Worm (Caenorhabditis elegans): ENCODE data around the gene grl-9.

The grl-9 gene

DNA sequence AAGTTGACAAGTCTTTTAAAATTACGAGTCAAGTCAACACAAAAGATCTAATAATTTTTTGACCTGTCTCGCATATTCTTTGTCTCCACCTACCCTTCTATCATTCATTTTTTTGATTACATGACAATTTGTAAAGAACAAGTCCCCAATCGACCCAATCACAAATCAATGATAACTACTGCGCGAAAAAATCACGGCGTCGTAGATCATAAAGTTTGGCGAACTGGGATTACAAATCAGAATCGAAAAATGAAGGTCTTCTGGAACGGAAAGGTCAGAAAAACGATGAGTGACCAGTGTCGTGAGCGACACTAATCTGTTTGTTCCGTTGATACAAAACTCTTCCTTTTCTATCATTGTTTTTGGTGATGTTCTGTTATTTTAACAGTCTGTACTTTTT lies 41.4 kb downstream of the grl-9 start:
- TF ChIP-seq nhr-25 (tag; optimal IDR thresholded peaks at IDR 0.05) = peak; percentile 62
- TF ChIP-seq egl-5 (tag; optimal IDR thresholded peaks at IDR 0.05) = no peak

DNA sequence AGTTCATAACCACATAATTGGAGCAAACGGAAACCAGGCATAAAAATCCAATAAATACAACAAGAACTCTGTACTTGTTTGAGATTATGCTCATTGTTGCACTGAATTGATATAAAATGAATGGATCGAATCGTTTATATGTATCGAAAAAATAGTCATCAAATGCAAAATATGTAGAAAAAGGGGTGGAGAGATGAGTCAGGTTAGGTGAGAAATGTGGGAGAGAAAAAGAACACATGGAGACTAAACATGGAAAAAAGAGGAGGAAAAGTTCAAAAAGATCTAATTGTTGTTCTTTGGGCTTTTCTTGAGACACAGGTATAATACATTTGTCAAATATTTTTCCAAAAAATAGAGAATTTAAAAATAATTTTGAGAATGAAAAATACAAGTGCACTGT lies 43.1 kb downstream of the grl-9 start, which contains the start of gene K11G9.5:
Gene K11G9.5 (minus strand): TSS at position 101 of the 400 bp plus-strand sequence.
- no peak for TF ChIP-seq fkh-10 (GFP tag; optimal IDR thresholded peaks at IDR 0.05)

DNA sequence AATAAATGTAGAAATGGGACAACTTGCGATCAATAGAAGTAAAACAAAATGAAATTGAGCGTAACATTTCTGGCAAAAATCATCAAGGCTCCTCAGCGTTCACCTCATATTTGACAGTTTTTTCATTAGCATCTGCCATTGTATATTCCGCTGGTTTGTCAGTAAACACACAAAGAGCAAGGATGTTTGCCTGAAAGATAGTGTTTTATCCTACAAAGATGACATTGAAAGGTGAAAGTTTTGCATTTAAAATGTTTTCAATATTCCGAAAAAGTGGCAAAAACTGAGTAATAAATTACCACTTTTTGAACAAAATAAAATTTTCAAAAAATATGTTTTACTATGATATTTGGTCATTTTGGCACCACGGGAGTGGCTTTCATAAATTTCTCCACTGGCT lies 45.5 kb downstream of the grl-9 start:
- TF ChIP-seq nhr-237 (tag; optimal IDR thresholded peaks at IDR 0.05) (no peak), ama-1 (optimal IDR thresholded peaks at IDR 0.05) (no peak), egl-27 (tag; optimal IDR thresholded peaks at IDR 0.05) (no peak), nhr-67 (tag; optimal IDR thresholded peaks at IDR 0.05) (no peak), fkh-10 (GFP tag; optimal IDR thresholded peaks at IDR 0.05) (no peak), sea-2 (GFP tag; optimal IDR thresholded peaks at IDR 0.05) (no peak), ceh-9 (tag; optimal IDR thresholded peaks at IDR 0.05) (no peak), ceh-82 (tag; optimal IDR thresholded peaks at IDR 0.05) (no peak), R02D3.7 (tag; optimal IDR thresholded peaks at IDR 0.05) (no peak), jun-1 (tag; optimal IDR thresholded peaks at IDR 0.05) (no peak), nhr-25 (tag; optimal IDR thresholded peaks at IDR 0.05) (no peak), ceh-28 (tag; optimal IDR thresholded peaks at IDR 0.05) (no peak), nhr-76 (tag; optimal IDR thresholded peaks at IDR 0.05) (no peak)

DNA sequence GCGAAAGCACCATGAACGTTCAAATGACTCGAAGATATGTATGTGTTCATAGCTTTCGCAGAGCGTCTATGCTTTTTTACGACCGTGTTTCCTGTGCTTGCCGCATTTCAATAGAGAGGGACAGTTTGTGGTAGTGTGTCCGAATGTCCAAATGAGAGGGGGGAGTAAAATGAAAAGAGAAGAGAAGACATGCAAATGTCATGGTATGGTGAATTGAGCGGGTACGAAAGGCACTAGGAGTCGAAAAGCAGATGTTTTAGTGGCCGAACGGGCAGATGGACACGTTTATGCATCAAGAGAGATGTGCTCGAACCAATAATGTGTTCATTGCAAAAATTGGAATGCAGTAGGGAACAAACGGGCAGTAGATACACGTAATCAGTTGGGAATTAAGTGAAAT lies 46.0 kb downstream of the grl-9 start:
- TF ChIP-seq hmg-11 (tag; optimal IDR thresholded peaks at IDR 0.05) (no peak), elt-2 (tag; optimal IDR thresholded peaks at IDR 0.05) (no peak), zag-1 (tag; optimal IDR thresholded peaks at IDR 0.05) (no peak), egl-27 (tag; optimal IDR thresholded peaks at IDR 0.05) (no peak), nhr-67 (tag; optimal IDR thresholded peaks at IDR 0.05) (no peak), nhr-12 (tag; optimal IDR thresholded peaks at IDR 0.05) (no peak), fkh-10 (GFP tag; optimal IDR thresholded peaks at IDR 0.05) (no peak), lin-39 (tag; optimal IDR thresholded peaks at IDR 0.05) (no peak), nhr-237 (tag; optimal IDR thresholded peaks at IDR 0.05) (no peak), nhr-25 (tag; optimal IDR thresholded peaks at IDR 0.05) (no peak), elt-3 (tag; optimal IDR thresholded peaks at IDR 0.05) (no peak), snpc-4 (tag; optimal IDR thresholded peaks at IDR 0.05) (no peak)

DNA sequence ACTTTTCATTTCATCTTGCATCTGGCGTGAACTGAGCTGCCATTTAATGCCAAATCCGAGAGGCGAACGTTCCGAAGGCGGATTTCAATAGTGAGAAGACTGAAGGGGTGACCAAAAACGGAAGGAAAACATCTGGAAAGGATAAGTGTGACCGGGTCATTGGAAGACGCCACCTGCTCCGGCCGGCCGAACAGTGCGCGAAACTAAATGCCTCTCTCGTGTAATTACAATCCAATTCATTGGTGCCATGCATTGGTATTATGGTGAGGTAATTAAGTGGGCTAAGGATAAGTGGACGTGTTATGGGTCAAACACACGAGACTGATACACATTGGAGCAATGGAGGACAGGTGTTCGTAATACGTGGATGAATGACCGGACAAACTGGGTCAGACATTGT lies 47.0 kb downstream of the grl-9 start:
- TF ChIP-seq nhr-28 (tag; optimal IDR thresholded peaks at IDR 0.05) (no peak), snpc-4 (tag; optimal IDR thresholded peaks at IDR 0.05) (no peak), jun-1 (tag; optimal IDR thresholded peaks at IDR 0.05) (no peak)

DNA sequence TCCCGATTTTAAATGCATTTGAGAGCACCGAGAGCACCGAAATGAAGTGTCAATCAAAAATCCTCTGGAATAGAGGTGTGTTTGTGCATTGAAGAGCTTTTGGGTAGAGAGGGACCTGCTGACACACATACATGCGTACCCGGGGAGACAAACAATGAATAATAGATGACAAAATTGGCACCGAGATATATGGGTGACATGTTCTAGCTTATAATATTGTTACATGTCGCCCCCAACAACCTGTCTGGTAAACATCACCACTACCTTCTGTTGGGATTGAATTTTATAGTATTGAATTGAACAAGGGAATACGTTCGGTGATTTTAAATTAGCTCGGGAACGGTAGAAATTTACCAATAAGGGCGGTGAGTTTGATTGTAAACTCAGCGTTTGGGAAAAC lies 47.8 kb downstream of the grl-9 start:
- no peak for TF ChIP-seq jun-1 (tag; optimal IDR thresholded peaks at IDR 0.05)
- TF ChIP-seq lin-39 (tag; optimal IDR thresholded peaks at IDR 0.05) = peak; percentile 36

DNA sequence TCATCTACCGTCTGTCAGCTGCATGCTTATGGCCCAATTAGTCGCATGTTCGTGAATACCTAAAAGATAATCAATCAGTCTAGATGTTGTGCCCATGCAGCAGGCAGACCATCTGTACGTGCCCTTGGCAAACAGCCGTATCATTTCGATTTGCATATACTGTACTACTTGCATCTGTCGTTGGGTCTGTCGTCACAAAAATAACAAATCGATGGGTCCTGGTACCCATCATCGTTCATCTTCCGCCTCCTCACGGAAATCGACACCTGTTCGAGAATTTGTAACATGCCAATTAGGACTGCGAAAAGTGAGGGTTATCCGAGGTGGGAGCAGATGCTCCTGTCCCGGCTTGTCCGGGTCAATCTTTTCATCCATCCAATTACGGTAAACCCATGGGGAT lies 48.2 kb downstream of the grl-9 start:
- TF ChIP-seq eor-1 (tag; optimal IDR thresholded peaks at IDR 0.05) (no peak), ZK546.5 (tag; optimal IDR thresholded peaks at IDR 0.05) (no peak), zag-1 (tag; optimal IDR thresholded peaks at IDR 0.05) (no peak), hmg-11 (tag; optimal IDR thresholded peaks at IDR 0.05) (no peak), nhr-76 (tag; optimal IDR thresholded peaks at IDR 0.05) (no peak), fos-1 (tag; optimal IDR thresholded peaks at IDR 0.05) (no peak), elt-2 (tag; optimal IDR thresholded peaks at IDR 0.05) (no peak), pqm-1 (tag; optimal IDR thresholded peaks at IDR 0.05) (no peak), unc-62 (GFP tag; optimal IDR thresholded peaks at IDR 0.05) (no peak), snpc-4 (tag; optimal IDR thresholded peaks at IDR 0.05) (no peak), ztf-11 (tag; optimal IDR thresholded peaks at IDR 0.05) (no peak), pha-4 (tag; optimal IDR thresholded peaks at IDR 0.05) (no peak)

DNA sequence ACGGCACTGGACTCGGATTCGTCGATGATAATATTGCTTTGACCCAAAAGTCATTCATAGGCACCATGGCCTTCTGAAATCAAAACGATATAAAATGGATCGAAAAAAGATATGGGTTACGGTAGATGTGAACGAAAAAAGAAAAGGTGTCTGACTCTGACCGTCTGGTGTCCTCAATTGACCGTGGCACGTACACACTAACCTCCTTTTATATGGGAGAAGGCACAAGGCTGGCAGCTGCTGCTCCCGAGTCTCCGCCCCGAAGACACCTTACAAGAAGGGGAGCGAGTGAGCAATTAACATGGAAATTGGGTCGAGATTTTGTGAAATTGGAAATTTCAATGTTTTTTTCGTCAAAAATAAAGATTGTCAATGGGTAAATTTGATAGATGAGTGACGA lies 50.0 kb downstream of the grl-9 start, which contains the start of gene egl-46:
Gene egl-46 (minus strand): TSS at position 73 of the 400 bp plus-strand sequence.
- TF ChIP-seq elt-1 (tag; optimal IDR thresholded peaks at IDR 0.05) (no peak), ztf-4 (tag; optimal IDR thresholded peaks at IDR 0.05) (no peak), daf-12 (tag; optimal IDR thresholded peaks at IDR 0.05) (no peak), elt-2 (tag; optimal IDR thresholded peaks at IDR 0.05) (no peak), hmg-11 (tag; optimal IDR thresholded peaks at IDR 0.05) (no peak), eor-1 (tag; optimal IDR thresholded peaks at IDR 0.05) (no peak), nhr-25 (tag; optimal IDR thresholded peaks at IDR 0.05) (no peak), lsy-12 (tag; optimal IDR thresholded peaks at IDR 0.05) (no peak), nhr-77 (tag; optimal IDR thresholded peaks at IDR 0.05) (no peak), jun-1 (tag; optimal IDR thresholded peaks at IDR 0.05) (no peak), mml-1 (tag; optimal IDR thresholded peaks at IDR 0.05) (no peak), unc-62 (GFP tag; optimal IDR thresholded peaks at IDR 0.05) (no peak)

Measured in whole organism, L3 larva.